Fruit fly (Drosophila melanogaster) whole organism, wandering third instar larva: ENCODE results near the gene CG33664.

Source experiments
- CG9705 ChIP-seq: fragments of 200-800 bp; sonication (Bioruptor generic); optimal IDR thresholded peaks from 2 replicates; lab custom pipeline; 2018; ENCODE audit warnings: missing biosample characterization, mild to moderate bottlenecking, missing genetic modification characterization
- HLH106 ChIP-seq: fragments of 200-800 bp; optimal IDR thresholded peaks from 3 replicates; lab custom pipeline; 2019; ENCODE audit warnings: missing biosample characterization, mild to moderate bottlenecking, missing genetic modification characterization, moderate library complexity
- Hr78 ChIP-seq: fragments of >200 bp; optimal IDR thresholded peaks from 2 replicates; lab custom pipeline; 2017; ENCODE audit warnings: missing biosample characterization, missing genetic modification characterization
- Hr83 ChIP-seq: fragments of 200-300 bp; sonication (Bioruptor generic); optimal IDR thresholded peaks from 2 replicates; lab custom pipeline; 2016; ENCODE audit warnings: missing biosample characterization, mild to moderate bottlenecking, missing genetic modification characterization, moderate library complexity; ENCODE audit not compliant: poor library complexity, severe bottlenecking
- dl ChIP-seq, 2 experiments: fragments of 175-275, 200-275 bp in 1 of 2; fragments of 200-275 bp in 1 of 2; sonication (Bioruptor generic); optimal IDR thresholded peaks; lab custom pipeline; 2018; ENCODE audit warnings: mild to moderate bottlenecking in 2 of 2, missing biosample characterization in 2 of 2, missing genetic modification characterization in 2 of 2, moderate library complexity in 2 of 2; ENCODE audit not compliant: partially characterized antibody in 2 of 2, insufficient read depth in 1 of 2
- jim ChIP-seq: fragments of 175-275, 200-325 bp; sonication (Bioruptor generic); optimal IDR thresholded peaks from 2 replicates; lab custom pipeline; 2016; ENCODE audit warnings: missing biosample characterization, mild to moderate bottlenecking, missing genetic modification characterization
- sage ChIP-seq: fragments of 200-800 bp; sonication (Bioruptor generic); optimal IDR thresholded peaks from 2 replicates; lab custom pipeline; 2016; ENCODE audit warnings: missing biosample characterization, mild to moderate bottlenecking, missing genetic modification characterization
- usp ChIP-seq: fragments of >200 bp; optimal IDR thresholded peaks from 2 replicates; lab custom pipeline; 2017; ENCODE audit warnings: missing biosample characterization, missing genetic modification characterization

DNA sequence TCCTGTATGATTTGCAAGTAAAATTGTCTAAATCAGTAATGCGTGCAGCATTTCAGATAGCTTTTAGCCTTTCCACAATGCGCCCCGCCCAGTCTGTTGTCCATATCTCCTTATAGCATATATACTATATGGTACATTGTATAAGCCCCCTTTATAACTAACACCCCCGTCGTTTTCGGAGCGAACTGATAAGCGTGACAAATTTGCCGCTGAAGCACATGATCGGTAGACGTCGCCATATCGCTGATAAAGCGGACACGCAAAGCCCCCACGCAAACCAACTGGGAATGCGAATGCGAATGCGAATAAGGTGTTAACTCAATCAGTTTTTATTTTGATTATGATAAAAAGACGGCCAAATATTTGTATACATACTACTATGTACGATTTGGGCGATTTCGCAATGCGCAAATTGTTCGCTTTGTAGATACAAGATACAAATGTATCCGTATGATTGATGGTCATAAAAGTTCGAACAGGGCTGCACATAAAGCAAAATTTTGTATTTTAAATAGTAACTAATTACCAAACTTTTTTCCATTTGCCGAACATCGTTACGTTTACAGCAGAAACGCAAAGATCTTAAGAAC lies 28.8 kb upstream of the CG33664 start:
- TF ChIP-seq dl (GFP tag; optimal IDR thresholded peaks at IDR 0.05; lab: Kevin White, UChicago; ENCODE audit: insufficient read depth in 1 of 2, partially characterized antibody in 2 of 2) (no peak), Hr83 (GFP tag; lab: Kevin White, UChicago) (no peak), CG9705 (GFP tag; lab: Kevin White, UChicago) (no peak), usp (GFP tag; lab: Kevin White, UChicago) (no peak), jim (GFP tag; lab: Kevin White, UChicago) (no peak), sage (no peak), Hr78 (GFP tag; lab: Kevin White, UChicago) (no peak), HLH106 (tag; lab: Kevin White, UChicago) (no peak)
